Fruit fly (Drosophila melanogaster) whole organism, pupa: ENCODE data around the gene nompC.
A peak's percentile ranks its signal among the peaks of the same experiment; 100 is the strongest.

Experiments used
- CG10348 ChIP-seq: fragments of 200-800 bp; sonication (Bioruptor generic); IDR thresholded peaks from 2 replicates; pipeline ENCODE4 v1.3.6; 2022; ENCODE audit warnings: missing biosample characterization, missing genetic modification characterization
- CG17806 ChIP-seq: fragments of 200-800 bp; sonication (Bioruptor generic); optimal IDR thresholded peaks from 2 replicates; lab custom pipeline; 2018; ENCODE audit warnings: missing biosample characterization, mild to moderate bottlenecking, missing genetic modification characterization, moderate library complexity
- CG34367 ChIP-seq: fragments of 200-800 bp; sonication (Bioruptor generic); optimal IDR thresholded peaks from 2 replicates; lab custom pipeline; 2018; ENCODE audit warnings: missing biosample characterization, mild to moderate bottlenecking, missing genetic modification characterization
- CG4496 ChIP-seq: fragments of 200-800 bp; sonication (Bioruptor generic); IDR thresholded peaks from 3 replicates; pipeline ENCODE4 v1.3.6; 2022; ENCODE audit warnings: missing biosample characterization, missing genetic modification characterization
- D1 ChIP-seq: fragments of 200-800 bp; sonication (Bioruptor generic); optimal IDR thresholded peaks from 2 replicates; lab custom pipeline; 2018; ENCODE audit warnings: missing biosample characterization, mild to moderate bottlenecking, missing genetic modification characterization, moderate library complexity
- Pif1B ChIP-seq: fragments of 200-800 bp; sonication (Bioruptor generic); optimal IDR thresholded peaks from 3 replicates; lab custom pipeline; 2016; ENCODE audit warnings: missing biosample characterization, missing genetic modification characterization
- Snoo ChIP-seq: fragments of 200-800 bp; sonication (Bioruptor generic); optimal IDR thresholded peaks from 3 replicates; lab custom pipeline; 2017; ENCODE audit warnings: missing biosample characterization, mild to moderate bottlenecking, missing genetic modification characterization, inconsistent platforms
- fd96Ca ChIP-seq: fragments of 200-800 bp; sonication (Bioruptor generic); IDR thresholded peaks from 3 replicates; pipeline ENCODE4 v1.3.6; 2022; ENCODE audit warnings: missing biosample characterization, missing genetic modification characterization

DNA sequence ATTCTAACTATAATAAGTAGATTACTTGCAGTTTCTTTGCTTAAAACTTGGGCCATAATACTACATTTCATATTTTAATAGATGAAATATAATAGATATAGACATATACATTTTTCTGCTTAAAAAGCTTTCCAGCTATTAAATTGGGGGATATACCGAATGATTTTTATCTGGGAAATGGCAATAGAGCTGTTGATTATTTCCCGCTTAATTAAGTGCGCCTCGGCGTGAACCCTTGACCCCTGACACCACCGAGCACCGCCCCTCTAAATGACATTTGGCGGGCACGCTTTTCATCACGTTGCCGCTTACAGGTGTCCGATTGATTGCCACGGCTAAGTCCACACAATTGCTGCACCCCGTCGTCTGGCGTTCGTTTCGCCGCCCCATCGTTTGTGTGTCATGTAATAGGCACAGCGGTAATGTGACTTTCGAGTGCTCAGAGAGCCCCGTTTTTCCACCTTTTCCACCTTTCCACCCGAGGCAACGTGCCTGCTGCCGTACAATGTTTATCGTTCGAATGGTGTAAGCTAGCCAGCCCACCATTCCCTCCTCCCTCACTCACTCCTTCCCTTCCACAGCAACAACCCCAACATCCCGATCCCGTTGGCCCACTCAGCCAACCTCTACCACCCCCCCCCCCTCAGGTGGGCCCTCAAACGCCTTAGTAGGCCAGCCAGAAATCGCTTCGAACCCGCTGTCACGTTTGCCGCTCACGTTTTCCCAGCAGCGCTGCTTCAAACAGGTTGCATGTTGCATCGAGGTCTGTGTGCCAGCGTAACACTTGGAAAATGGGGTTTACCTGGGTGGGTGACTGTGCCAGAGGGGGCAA is 45.0 kb upstream of the nompC start:
- TF ChIP-seq Pif1B = peak; percentile 4
- TF ChIP-seq CG10348 (GFP tag; lab: Robert Waterston, UW) = no peak
- no peak; the same call in 2 of the 3 replicates for TF ChIP-seq CG4496 (GFP tag; lab: Robert Waterston, UW)
- TF ChIP-seq CG17806 = no peak
- TF ChIP-seq D1 (tag; lab: Kevin White, UChicago) = no peak
- no peak for TF ChIP-seq CG34367 (tag; lab: Kevin White, UChicago)
- TF ChIP-seq Snoo = no peak
- no peak for TF ChIP-seq fd96Ca (GFP tag; lab: Robert Waterston, UW)
